Fruit fly (Drosophila melanogaster) whole organism, embryonic: ENCODE measurements around the gene CG13033.

Experiments used
- Ada2b ChIP-seq: fragments of 200-800 bp; sonication (Bioruptor generic); IDR thresholded peaks from 2 replicates; pipeline ENCODE4 v1.3.6; 2022; ENCODE audit warnings: missing biosample characterization, missing genetic modification characterization
- B-H2 ChIP-seq: fragments of 200-800 bp; sonication (Bioruptor generic); optimal IDR thresholded peaks from 2 replicates; lab custom pipeline; 2018; ENCODE audit warnings: missing biosample characterization, mild to moderate bottlenecking, missing genetic modification characterization
- Bgb ChIP-seq: fragments of 200-800 bp; sonication (Bioruptor generic); IDR thresholded peaks from 2 replicates; pipeline ENCODE4 v1.3.6; 2022; ENCODE audit warnings: missing biosample characterization, missing genetic modification characterization; ENCODE audit not compliant: partially characterized antibody
- Blimp-1 ChIP-seq: fragments of 200-800 bp; sonication (Bioruptor generic); optimal IDR thresholded peaks from 3 replicates; lab custom pipeline; 2018; ENCODE audit warnings: missing biosample characterization, missing genetic modification characterization, mild to moderate bottlenecking, moderate library complexity, missing genetic modification reagents
- CG12391 ChIP-seq: fragments of 200-800 bp; sonication (Bioruptor generic); optimal IDR thresholded peaks from 3 replicates; lab custom pipeline; 2018; ENCODE audit warnings: missing biosample characterization, mild to moderate bottlenecking, missing genetic modification characterization, moderate library complexity
- CG14014 ChIP-seq: fragments of 200-800 bp; sonication (Bioruptor generic); IDR thresholded peaks from 2 replicates; pipeline ENCODE4 v1.3.6; 2022; ENCODE audit warnings: missing biosample characterization, missing genetic modification characterization
- CG14710 ChIP-seq: fragments of 200-800 bp; sonication (Bioruptor generic); optimal IDR thresholded peaks from 3 replicates; lab custom pipeline; 2019; ENCODE audit warnings: missing biosample characterization, mild to moderate bottlenecking, missing genetic modification characterization, moderate library complexity
- CG15269 ChIP-seq: fragments of 200-800 bp; sonication (Bioruptor generic); optimal IDR thresholded peaks from 2 replicates; lab custom pipeline; 2018; ENCODE audit warnings: missing biosample characterization, mild to moderate bottlenecking, missing genetic modification characterization, moderate library complexity
- CG1603 ChIP-seq: fragments of 200-800 bp; sonication (Bioruptor generic); optimal IDR thresholded peaks from 2 replicates; lab custom pipeline; 2019; ENCODE audit warnings: missing biosample characterization, mild to moderate bottlenecking, missing genetic modification characterization, moderate library complexity
- CG17829 ChIP-seq: fragments of 200-800 bp; optimal IDR thresholded peaks from 2 replicates; lab custom pipeline; 2019; ENCODE audit warnings: missing biosample characterization, mild to moderate bottlenecking, missing genetic modification characterization, moderate library complexity
- CG2875 ChIP-seq: fragments of 200-800 bp; sonication (Bioruptor generic); optimal IDR thresholded peaks from 2 replicates; lab custom pipeline; 2017; ENCODE audit warnings: missing biosample characterization, mild to moderate bottlenecking, missing genetic modification characterization, missing genetic modification reagents
- CG30403 ChIP-seq: fragments of 200-800 bp; sonication (Bioruptor generic); optimal IDR thresholded peaks from 3 replicates; lab custom pipeline; 2016; ENCODE audit warnings: missing biosample characterization, missing genetic modification characterization
- CG31441 ChIP-seq: fragments of 200-800 bp; sonication (Bioruptor generic); IDR thresholded peaks from 2 replicates; pipeline ENCODE4 v1.3.6; 2022; ENCODE audit warnings: missing biosample characterization, missing genetic modification characterization
- CG32772 ChIP-seq: fragments of 200-800 bp; sonication (Bioruptor generic); IDR thresholded peaks from 2 replicates; pipeline ENCODE4 v1.3.6; 2022; ENCODE audit warnings: missing biosample characterization, missing genetic modification characterization
- CG4820 ChIP-seq: fragments of 200-800 bp; sonication (Bioruptor generic); optimal IDR thresholded peaks from 3 replicates; lab custom pipeline; 2016; ENCODE audit warnings: missing biosample characterization, missing genetic modification characterization
- CG8765 ChIP-seq: fragments of 200-800 bp; sonication (Bioruptor generic); IDR thresholded peaks from 2 replicates; pipeline ENCODE4 v1.3.6; 2022; ENCODE audit warnings: missing biosample characterization, missing genetic modification characterization
- CTCF ChIP-seq: fragments of 200-800 bp; sonication (Bioruptor generic); optimal IDR thresholded peaks from 2 replicates; lab custom pipeline; 2017; ENCODE audit warnings: missing biosample characterization, mild to moderate bottlenecking, missing genetic modification characterization, moderate library complexity
- Dek ChIP-seq: fragments of 200-800 bp; sonication (Bioruptor generic); optimal IDR thresholded peaks from 3 replicates; lab custom pipeline; 2019; ENCODE audit warnings: missing biosample characterization, mild to moderate bottlenecking, missing genetic modification characterization, moderate library complexity
- Dip2 ChIP-seq: fragments of 200-800 bp; sonication (Bioruptor generic); IDR thresholded peaks from 2 replicates; pipeline ENCODE4 v1.3.6; 2022; ENCODE audit warnings: missing biosample characterization, missing genetic modification characterization
- Dll ChIP-seq: fragments of 200-800 bp; sonication (Bioruptor generic); IDR thresholded peaks from 4 replicates; pipeline ENCODE4 v1.3.6; 2022; ENCODE audit warnings: missing biosample characterization, missing genetic modification characterization; ENCODE audit not compliant: partially characterized antibody
- Drgx ChIP-seq: fragments of 200-800 bp; sonication (Bioruptor generic); IDR thresholded peaks from 2 replicates; pipeline ENCODE4 v1.3.6; 2022; ENCODE audit warnings: missing biosample characterization, missing genetic modification characterization
- E2f2 ChIP-seq: fragments of 200-800 bp; sonication (Bioruptor generic); IDR thresholded peaks from 2 replicates; pipeline ENCODE4 v1.3.6; 2022; ENCODE audit warnings: missing biosample characterization, missing genetic modification characterization
- Gug ChIP-seq: fragments of 200-800 bp; sonication (Bioruptor generic); IDR thresholded peaks from 4 replicates; pipeline ENCODE4 v1.3.6; 2022; ENCODE audit warnings: missing biosample characterization, missing genetic modification characterization
- H2.0 ChIP-seq: fragments of 200-800 bp; sonication (Bioruptor generic); IDR thresholded peaks from 2 replicates; pipeline ENCODE4 v1.3.6; 2022; ENCODE audit warnings: missing biosample characterization, missing genetic modification characterization
- Hmr ChIP-seq: fragments of 200-800 bp; sonication (Bioruptor generic); optimal IDR thresholded peaks from 3 replicates; lab custom pipeline; 2017; ENCODE audit warnings: mild to moderate bottlenecking, missing biosample characterization, missing genetic modification reagents, missing genetic modification characterization
- Mad ChIP-seq: fragments of 200-800 bp; sonication (Bioruptor generic); optimal IDR thresholded peaks from 2 replicates; lab custom pipeline; 2016; ENCODE audit warnings: missing biosample characterization, missing genetic modification characterization
- Opbp ChIP-seq: fragments of 200-800 bp; sonication (Bioruptor generic); IDR thresholded peaks from 3 replicates; pipeline ENCODE4 v1.3.6; 2022; ENCODE audit warnings: missing biosample characterization, missing genetic modification characterization; ENCODE audit not compliant: partially characterized antibody
- Scr ChIP-seq: fragments of 200-800 bp; sonication (Bioruptor generic); IDR thresholded peaks from 2 replicates; pipeline ENCODE4 v1.3.6; 2022; ENCODE audit warnings: missing biosample characterization, missing genetic modification characterization; ENCODE audit not compliant: partially characterized antibody
- amos ChIP-seq: fragments of 200-800 bp; sonication (Bioruptor generic); IDR thresholded peaks from 2 replicates; pipeline ENCODE4 v1.3.6; 2022; ENCODE audit warnings: missing biosample characterization, missing genetic modification characterization; ENCODE audit not compliant: partially characterized antibody
- bbx ChIP-seq: fragments of 200-800 bp; sonication (Bioruptor generic); IDR thresholded peaks from 2 replicates; pipeline ENCODE4 v1.3.6; 2022; ENCODE audit warnings: missing biosample characterization, missing genetic modification characterization; ENCODE audit not compliant: partially characterized antibody
- bsh ChIP-seq, 2 experiments: fragments of 200-800 bp; sonication (Bioruptor generic); optimal IDR thresholded peaks; 2 replicates each; lab custom pipeline; 2017 to 2018; ENCODE audit warnings: mild to moderate bottlenecking in 2 of 2, missing biosample characterization in 2 of 2, missing genetic modification characterization in 2 of 2, moderate library complexity in 1 of 2
- btn ChIP-seq: fragments of 200-800 bp; sonication (Bioruptor generic); optimal IDR thresholded peaks from 2 replicates; lab custom pipeline; 2016; ENCODE audit warnings: missing biosample characterization, missing genetic modification characterization
- cad ChIP-seq: fragments of >200 bp; optimal IDR thresholded peaks from 2 replicates; lab custom pipeline; 2017; ENCODE audit warnings: missing biosample characterization, missing genetic modification characterization
- dan ChIP-seq: fragments of 200-800 bp; sonication (Bioruptor generic); IDR thresholded peaks from 2 replicates; pipeline ENCODE4 v1.3.6; 2022; ENCODE audit warnings: missing biosample characterization, missing genetic modification characterization
- hth ChIP-seq: fragments of >200 bp; optimal IDR thresholded peaks from 2 replicates; lab custom pipeline; 2017; ENCODE audit warnings: inconsistent platforms
- lmd ChIP-seq: fragments of 200-800 bp; sonication (Bioruptor generic); IDR thresholded peaks from 2 replicates; pipeline ENCODE4 v1.3.6; 2022; ENCODE audit warnings: missing biosample characterization, missing genetic modification characterization
- lola ChIP-seq, 3 experiments: fragments of >200 bp in 2 of 3; fragments of 200-800 bp in 1 of 3; sonication (Bioruptor generic) in 1 of 3; optimal IDR thresholded peaks; 2 replicates each; lab custom pipeline; 2017 to 2019; ENCODE audit warnings: missing biosample characterization in 3 of 3, missing genetic modification characterization in 3 of 3, mild to moderate bottlenecking in 1 of 3, moderate library complexity in 1 of 3
- phol ChIP-seq: fragments of 200-800 bp; sonication (Bioruptor generic); optimal IDR thresholded peaks from 3 replicates; lab custom pipeline; 2018; ENCODE audit warnings: missing biosample characterization, mild to moderate bottlenecking, missing genetic modification characterization, moderate library complexity
- prd ChIP-seq, 3 experiments: fragments of >200 bp in 2 of 3; fragments of 200-800 bp in 1 of 3; sonication (Bioruptor generic) in 1 of 3; optimal IDR thresholded peaks in 2 of 3; IDR thresholded peaks in 1 of 3; 2 replicates in 2 of 3; 3 replicates in 1 of 3; pipeline versions ENCODE4 v1.3.6 to Lab custom; 2017 to 2022; ENCODE audit warnings: missing biosample characterization in 1 of 3, missing genetic modification characterization in 1 of 3
- psq ChIP-seq: fragments of 200-800 bp; sonication (Bioruptor generic); optimal IDR thresholded peaks from 2 replicates; lab custom pipeline; 2017; ENCODE audit warnings: missing biosample characterization, missing genetic modification characterization
- slbo ChIP-seq: fragments of 200-800 bp; sonication (Bioruptor generic); IDR thresholded peaks from 2 replicates; pipeline ENCODE4 v1.3.6; 2022; ENCODE audit warnings: missing biosample characterization, missing genetic modification characterization
- sob ChIP-seq: fragments of 200-800 bp; sonication (Bioruptor generic); IDR thresholded peaks from 2 replicates; pipeline ENCODE4 v1.3.6; 2022; ENCODE audit warnings: missing biosample characterization, missing genetic modification characterization
- stwl ChIP-seq: fragments of 200-800 bp; sonication (Bioruptor generic); optimal IDR thresholded peaks from 3 replicates; lab custom pipeline; 2018; ENCODE audit warnings: missing biosample characterization, mild to moderate bottlenecking, missing genetic modification characterization, moderate library complexity
- tgo ChIP-seq: fragments of 200-800 bp; sonication (Bioruptor generic); IDR thresholded peaks from 3 replicates; pipeline ENCODE4 v1.3.6; 2022; ENCODE audit warnings: missing biosample characterization, missing genetic modification characterization
- twi ChIP-seq: fragments of 200-800 bp; optimal IDR thresholded peaks from 2 replicates; lab custom pipeline; 2019; ENCODE audit warnings: missing biosample characterization, mild to moderate bottlenecking, missing genetic modification characterization, moderate library complexity
- unc-4 ChIP-seq: fragments of 200-800 bp; sonication (Bioruptor generic); IDR thresholded peaks from 2 replicates; pipeline ENCODE4 v1.3.6; 2022; ENCODE audit warnings: missing biosample characterization, missing genetic modification characterization; ENCODE audit not compliant: partially characterized antibody
- unpg ChIP-seq: fragments of 200-800 bp; sonication (Bioruptor generic); optimal IDR thresholded peaks from 3 replicates; lab custom pipeline; 2018; ENCODE audit warnings: missing biosample characterization, mild to moderate bottlenecking, missing genetic modification characterization, moderate library complexity
- vvl ChIP-seq: fragments of 200-800 bp; sonication (Bioruptor generic); IDR thresholded peaks from 2 replicates; pipeline ENCODE4 v1.3.6; 2022; ENCODE audit warnings: missing biosample characterization, missing genetic modification characterization
- zen ChIP-seq: fragments of 200-800 bp; sonication (Bioruptor generic); optimal IDR thresholded peaks from 3 replicates; lab custom pipeline; 2018; ENCODE audit warnings: missing biosample characterization, mild to moderate bottlenecking, missing genetic modification characterization, moderate library complexity
- zfh1 ChIP-seq: fragments of 200-800 bp; sonication (Bioruptor generic); IDR thresholded peaks from 3 replicates; pipeline ENCODE4 v1.3.6; 2022; ENCODE audit warnings: missing biosample characterization, missing genetic modification characterization

The CG13033 gene

dm6 chr3L:16566093-16566492, 20.7 kb upstream of the CG13033 start (continued):
- TF ChIP-seq CG4820 (GFP tag; lab: Kevin White, UChicago) (peak; percentile 14), Drgx (no peak), dan (GFP tag; lab: Robert Waterston, UW) (no peak), Blimp-1 (peak; percentile 19), psq (GFP tag; lab: Kevin White, UChicago) (no peak), H2.0 (GFP tag; lab: Robert Waterston, UW) (0 out of 2 replicates have a peak, but pooled peaks have one; percentile 11), prd (optimal IDR thresholded peaks at IDR 0.05; lab: Kevin White, UChicago) (no peak), prd (GFP tag; IDR thresholded peaks at IDR 0.05; lab: Robert Waterston, UW) (peak; percentile 50; the same call in 2 of the 3 replicates), lmd (GFP tag; lab: Robert Waterston, UW) (peak; percentile 32; the same call in 1 of the 2 replicates), Ada2b (GFP tag; lab: Robert Waterston, UW) (0 out of 2 replicates have a peak, but pooled peaks have one; percentile 15), bsh (GFP tag; optimal IDR thresholded peaks at IDR 0.05; lab: Kevin White, UChicago) (peak in 1 of 2 experiments; percentile 35), tgo (peak; percentile 27; the same call in 1 of the 3 replicates), CG14710 (tag; lab: Kevin White, UChicago) (peak; percentile 7), B-H2 (no peak), lola (GFP tag; optimal IDR thresholded peaks at IDR 0.05; lab: Kevin White, UChicago) (peak in 1 of 3 experiments; percentile 21), CG15269 (tag; lab: Kevin White, UChicago) (no peak), cad (GFP tag; lab: Kevin White, UChicago) (no peak), phol (tag; lab: Kevin White, UChicago) (peak; percentile 30), Gug (GFP tag; lab: Robert Waterston, UW) (no peak), CG12391 (tag; lab: Kevin White, UChicago) (peak; percentile 29), Dek (tag; lab: Kevin White, UChicago) (no peak), slbo (no peak), zfh1 (GFP tag; lab: Robert Waterston, UW) (no peak; the same call in 2 of the 3 replicates), zen (tag; lab: Kevin White, UChicago) (peak; percentile 51), unc-4 (no peak), hth (lab: Kevin White, UChicago) (no peak), CG2875 (GFP tag; lab: Kevin White, UChicago) (no peak), btn (no peak), Mad (GFP tag; lab: Kevin White, UChicago) (no peak), unpg (GFP tag; lab: Kevin White, UChicago) (peak; percentile 13), twi (tag; lab: Kevin White, UChicago) (no peak), CG31441 (GFP tag; lab: Robert Waterston, UW) (0 out of 2 replicates have a peak, but pooled peaks have one; percentile 32)

dm6 chr3L:16563361-16563760, 17.9 kb upstream of the CG13033 start:
- TF ChIP-seq sob (GFP tag; lab: Robert Waterston, UW): 0 out of 2 replicates have a peak, but pooled peaks have one; percentile 15
- 0 out of 2 replicates have a peak, but pooled peaks have one; percentile 6 for TF ChIP-seq vvl (GFP tag; lab: Robert Waterston, UW)
- TF ChIP-seq Scr: 0 out of 2 replicates have a peak, but pooled peaks have one; percentile 8
- no peak for TF ChIP-seq CG8765 (GFP tag; lab: Robert Waterston, UW)
- TF ChIP-seq amos (GFP tag; lab: Robert Waterston, UW): peak; percentile 54; the same call in 1 of the 2 replicates
- TF ChIP-seq CTCF (GFP tag; lab: Kevin White, UChicago): peak; percentile 95
- peak; percentile 41; the same call in 1 of the 2 replicates for TF ChIP-seq slbo
- peak; percentile 23 for TF ChIP-seq CG30403 (GFP tag; lab: Kevin White, UChicago)
- peak; percentile 54 for TF ChIP-seq Bgb (GFP tag; lab: Robert Waterston, UW)
- TF ChIP-seq Dll (GFP tag; lab: Robert Waterston, UW): no peak
- TF ChIP-seq E2f2 (GFP tag; lab: Robert Waterston, UW): peak; percentile 92
- no peak for TF ChIP-seq CG32772 (GFP tag; lab: Robert Waterston, UW)
- TF ChIP-seq Opbp: 0 out of 3 replicates have a peak, but pooled peaks have one; percentile 8
- TF ChIP-seq CG17829 (tag; lab: Kevin White, UChicago): peak; percentile 15
- TF ChIP-seq stwl (tag; lab: Kevin White, UChicago): peak; percentile 34
- peak; percentile 35 for TF ChIP-seq CG1603 (tag; lab: Kevin White, UChicago)
- TF ChIP-seq Hmr (GFP tag; lab: Kevin White, UChicago): peak; percentile 25
- 0 out of 2 replicates have a peak, but pooled peaks have one; percentile 6 for TF ChIP-seq CG14014 (GFP tag; lab: Robert Waterston, UW)
- peak; percentile 33; the same call in 1 of the 2 replicates for TF ChIP-seq bbx (GFP tag; lab: Robert Waterston, UW)
- TF ChIP-seq Dip2: peak; percentile 94
